Worm (Caenorhabditis elegans): ENCODE data around the gene F19B10.13.

ce11 chrII:3675176-3675575, 13.1 kb downstream of the F19B10.13 start, which contains the start of gene F19B10.2:
- TF ChIP-seq nhr-12 (tag; optimal IDR thresholded peaks at IDR 0.05) (no peak), ama-1 (optimal IDR thresholded peaks at IDR 0.05) (no peak), unc-130 (tag; optimal IDR thresholded peaks at IDR 0.05) (no peak), unc-62 (GFP tag; optimal IDR thresholded peaks at IDR 0.05) (no peak), mef-2 (tag; optimal IDR thresholded peaks at IDR 0.05) (no peak), snpc-4 (tag; optimal IDR thresholded peaks at IDR 0.05) (no peak), nhr-77 (tag; optimal IDR thresholded peaks at IDR 0.05) (no peak), skn-1 (tag; optimal IDR thresholded peaks at IDR 0.05) (no peak), lin-13 (GFP tag; optimal IDR thresholded peaks at IDR 0.05) (no peak), ztf-4 (tag; optimal IDR thresholded peaks at IDR 0.05) (no peak), lin-14 (GFP tag; optimal IDR thresholded peaks at IDR 0.05) (no peak), hlh-4 (tag; optimal IDR thresholded peaks at IDR 0.05) (no peak), lin-15B (tag; optimal IDR thresholded peaks at IDR 0.05) (no peak), blmp-1 (tag; optimal IDR thresholded peaks at IDR 0.05) (no peak)
